Worm (Caenorhabditis elegans): Measurements from ENCODE around the gene F58F12.3.

- TF ChIP-seq unc-130 (tag; optimal IDR thresholded peaks at IDR 0.05), result no peak
- TF ChIP-seq mab-9 (GFP tag; IDR thresholded peaks at IDR 0.05), result no peak
- TF ChIP-seq pqm-1 (tag; optimal IDR thresholded peaks at IDR 0.05), result no peak
- no peak for TF ChIP-seq unc-86 (tag; optimal IDR thresholded peaks at IDR 0.05)
These were observed 34.9 kb upstream of the F58F12.3 start, which contains the start of gene col-75 for ce11 chrII:6425993-6426392.
